Fruit fly (Drosophila melanogaster) whole organism, embryonic: ENCODE results near the gene CG42749.
A peak's percentile ranks its signal among the peaks of the same experiment; 100 is the strongest.

Source experiments
- Adf1 ChIP-seq: fragments of 200-800 bp; sonication (Bioruptor generic); IDR thresholded peaks from 2 replicates; pipeline ENCODE4 v1.3.6; 2022; ENCODE audit warnings: missing biosample characterization, missing genetic modification characterization
- B-H2 ChIP-seq: fragments of 200-800 bp; sonication (Bioruptor generic); optimal IDR thresholded peaks from 2 replicates; lab custom pipeline; 2018; ENCODE audit warnings: missing biosample characterization, mild to moderate bottlenecking, missing genetic modification characterization
- Bdp1 ChIP-seq: fragments of 200-800 bp; sonication (Bioruptor generic); optimal IDR thresholded peaks from 3 replicates; lab custom pipeline; 2016; ENCODE audit warnings: missing biosample characterization, missing genetic modification characterization
- C15 ChIP-seq: fragments of 200-800 bp; sonication (Bioruptor generic); IDR thresholded peaks from 3 replicates; pipeline ENCODE4 v1.3.6; 2022; ENCODE audit warnings: missing biosample characterization, missing genetic modification characterization
- CG10431 ChIP-seq: fragments of 200-800 bp; sonication (Bioruptor generic); optimal IDR thresholded peaks from 3 replicates; lab custom pipeline; 2018; ENCODE audit warnings: missing biosample characterization, mild to moderate bottlenecking, missing genetic modification characterization
- CG11504 ChIP-seq: fragments of 200-800 bp; sonication (Bioruptor generic); optimal IDR thresholded peaks from 3 replicates; lab custom pipeline; 2019; ENCODE audit warnings: missing biosample characterization, mild to moderate bottlenecking, missing genetic modification characterization, moderate library complexity
- CG12299 ChIP-seq: fragments of 200-800 bp; sonication (Bioruptor generic); optimal IDR thresholded peaks from 2 replicates; lab custom pipeline; 2018; ENCODE audit warnings: missing biosample characterization, mild to moderate bottlenecking, missing genetic modification characterization
- CG13424 ChIP-seq: fragments of 200-800 bp; sonication (Bioruptor generic); optimal IDR thresholded peaks from 2 replicates; lab custom pipeline; 2019; ENCODE audit warnings: missing biosample characterization, mild to moderate bottlenecking, missing genetic modification characterization, moderate library complexity
- CG13624 ChIP-seq: fragments of 200-800 bp; sonication (Bioruptor generic); optimal IDR thresholded peaks from 2 replicates; lab custom pipeline; 2016; ENCODE audit warnings: missing biosample characterization, missing genetic modification characterization
- CG13775 ChIP-seq: fragments of 200-800 bp; sonication (Bioruptor generic); optimal IDR thresholded peaks from 3 replicates; lab custom pipeline; 2017; ENCODE audit warnings: missing biosample characterization, mild to moderate bottlenecking, missing genetic modification characterization
- CG17612 ChIP-seq: fragments of 200-800 bp; sonication (Bioruptor generic); IDR thresholded peaks from 2 replicates; pipeline ENCODE4 v1.3.6; 2022; ENCODE audit warnings: missing biosample characterization, missing genetic modification characterization
- CG17802 ChIP-seq: fragments of 200-800 bp; sonication (Bioruptor generic); optimal IDR thresholded peaks from 2 replicates; lab custom pipeline; 2018; ENCODE audit warnings: missing biosample characterization, mild to moderate bottlenecking, missing genetic modification characterization, moderate library complexity
- CG2120 ChIP-seq: fragments of 200-800 bp; sonication (Bioruptor generic); optimal IDR thresholded peaks from 3 replicates; lab custom pipeline; 2016; ENCODE audit warnings: missing biosample characterization, missing genetic modification characterization
- CG33557 ChIP-seq: fragments of 200-800 bp; sonication (Bioruptor generic); optimal IDR thresholded peaks from 2 replicates; lab custom pipeline; 2019; ENCODE audit warnings: missing biosample characterization, mild to moderate bottlenecking, missing genetic modification characterization, moderate library complexity
- CG7786 ChIP-seq: fragments of 200-800 bp; sonication (Bioruptor generic); optimal IDR thresholded peaks from 2 replicates; lab custom pipeline; 2016; ENCODE audit warnings: missing biosample characterization, missing genetic modification characterization
- CG9727 ChIP-seq: fragments of 200-800 bp; sonication (Bioruptor generic); optimal IDR thresholded peaks from 3 replicates; lab custom pipeline; 2017; ENCODE audit warnings: missing biosample characterization, mild to moderate bottlenecking, missing genetic modification characterization
- CTCF ChIP-seq: fragments of 200-800 bp; sonication (Bioruptor generic); optimal IDR thresholded peaks from 2 replicates; lab custom pipeline; 2017; ENCODE audit warnings: missing biosample characterization, mild to moderate bottlenecking, missing genetic modification characterization, moderate library complexity
- CrebB ChIP-seq: fragments of 200-800 bp; sonication (Bioruptor generic); optimal IDR thresholded peaks from 3 replicates; lab custom pipeline; 2018; ENCODE audit warnings: missing biosample characterization, mild to moderate bottlenecking, missing genetic modification characterization
- Dref ChIP-seq: fragments of 200-800 bp; sonication (Bioruptor generic); IDR thresholded peaks from 2 replicates; pipeline ENCODE4 v1.3.6; 2022; ENCODE audit warnings: missing biosample characterization, missing genetic modification characterization
- Fer1 ChIP-seq: fragments of 200-800 bp; sonication (Bioruptor generic); optimal IDR thresholded peaks from 2 replicates; lab custom pipeline; 2017; ENCODE audit warnings: missing biosample characterization, mild to moderate bottlenecking, missing genetic modification characterization
- Fer3 ChIP-seq: fragments of 200-800 bp; sonication (Bioruptor generic); optimal IDR thresholded peaks from 2 replicates; lab custom pipeline; 2018; ENCODE audit warnings: missing biosample characterization, mild to moderate bottlenecking, missing genetic modification characterization, moderate library complexity
- H15 ChIP-seq: fragments of 200-800 bp; sonication (Bioruptor generic); IDR thresholded peaks from 3 replicates; pipeline ENCODE4 v1.3.6; 2022; ENCODE audit warnings: missing biosample characterization, missing genetic modification characterization
- MESR4 ChIP-seq: fragments of 200-800 bp; sonication (Bioruptor generic); optimal IDR thresholded peaks from 2 replicates; lab custom pipeline; 2018; ENCODE audit warnings: missing biosample characterization, mild to moderate bottlenecking, missing genetic modification characterization, moderate library complexity
- Mes4 ChIP-seq: fragments of 200-800 bp; sonication (Bioruptor generic); optimal IDR thresholded peaks from 2 replicates; lab custom pipeline; 2016; ENCODE audit warnings: missing biosample characterization, missing genetic modification characterization
- NFAT ChIP-seq: fragments of 200-800 bp; sonication (Bioruptor generic); IDR thresholded peaks from 2 replicates; pipeline ENCODE4 v1.3.6; 2022; ENCODE audit warnings: missing biosample characterization, missing genetic modification characterization
- Opbp ChIP-seq: fragments of 200-800 bp; sonication (Bioruptor generic); IDR thresholded peaks from 3 replicates; pipeline ENCODE4 v1.3.6; 2022; ENCODE audit warnings: missing biosample characterization, missing genetic modification characterization; ENCODE audit not compliant: partially characterized antibody
- Side ChIP-seq: fragments of 200-800 bp; sonication (Bioruptor generic); optimal IDR thresholded peaks from 2 replicates; lab custom pipeline; 2016; ENCODE audit warnings: missing biosample characterization, missing genetic modification characterization
- TFAM ChIP-seq: fragments of 200-800 bp; sonication (Bioruptor generic); optimal IDR thresholded peaks from 2 replicates; lab custom pipeline; 2017; ENCODE audit warnings: missing biosample characterization, missing genetic modification characterization, inconsistent platforms
- Taf1 ChIP-seq: fragments of 200-800 bp; sonication (Bioruptor generic); IDR thresholded peaks from 2 replicates; pipeline ENCODE4 v1.3.6; 2022; ENCODE audit warnings: missing biosample characterization, missing genetic modification characterization
- Xrp1 ChIP-seq: fragments of 200-800 bp; sonication (Bioruptor generic); IDR thresholded peaks from 2 replicates; pipeline ENCODE4 v1.3.6; 2022; ENCODE audit warnings: missing biosample characterization, missing genetic modification characterization
- YL-1 ChIP-seq: fragments of 200-800 bp; sonication (Bioruptor generic); optimal IDR thresholded peaks from 3 replicates; lab custom pipeline; 2017; ENCODE audit warnings: missing biosample characterization, mild to moderate bottlenecking, missing genetic modification characterization
- ase ChIP-seq: fragments of 200-800 bp; sonication (Bioruptor generic); IDR thresholded peaks from 3 replicates; pipeline ENCODE4 v1.3.6; 2022; ENCODE audit warnings: missing biosample characterization, missing genetic modification characterization
- cg ChIP-seq: fragments of 200-800 bp; sonication (Bioruptor generic); optimal IDR thresholded peaks from 3 replicates; lab custom pipeline; 2019; ENCODE audit warnings: missing biosample characterization, mild to moderate bottlenecking, missing genetic modification characterization, moderate library complexity
- chinmo ChIP-seq: fragments of 200-800 bp; sonication (Bioruptor generic); IDR thresholded peaks from 4 replicates; pipeline ENCODE4 v1.3.6; 2022; ENCODE audit warnings: missing biosample characterization, missing genetic modification characterization; ENCODE audit not compliant: partially characterized antibody
- da ChIP-seq: fragments of 200-800 bp; sonication (Bioruptor generic); optimal IDR thresholded peaks from 2 replicates; lab custom pipeline; 2016; ENCODE audit warnings: missing biosample characterization, missing genetic modification characterization
- fd96Cb ChIP-seq: fragments of 200-800 bp; sonication (Bioruptor generic); optimal IDR thresholded peaks from 2 replicates; lab custom pipeline; 2018; ENCODE audit warnings: missing biosample characterization, mild to moderate bottlenecking, missing genetic modification characterization, moderate library complexity
- gce ChIP-seq: fragments of 200-800 bp; sonication (Bioruptor generic); IDR thresholded peaks from 3 replicates; pipeline ENCODE4 v1.3.6; 2022; ENCODE audit warnings: missing biosample characterization, missing genetic modification characterization
- gem ChIP-seq: fragments of 200-800 bp; sonication (Bioruptor generic); optimal IDR thresholded peaks from 2 replicates; lab custom pipeline; 2019; ENCODE audit warnings: missing biosample characterization, mild to moderate bottlenecking, missing genetic modification characterization, moderate library complexity
- gro ChIP-seq: fragments of 200-800 bp; sonication (Bioruptor generic); optimal IDR thresholded peaks from 2 replicates; lab custom pipeline; 2016; ENCODE audit warnings: missing biosample characterization, missing genetic modification characterization
- hb ChIP-seq: fragments of 200-800 bp; sonication (Bioruptor generic); IDR thresholded peaks from 3 replicates; pipeline ENCODE4 v1.3.6; 2022; ENCODE audit warnings: missing biosample characterization, missing genetic modification characterization; ENCODE audit not compliant: partially characterized antibody
- hth ChIP-seq: fragments of >200 bp; optimal IDR thresholded peaks from 2 replicates; lab custom pipeline; 2017; ENCODE audit warnings: inconsistent platforms
- ken ChIP-seq: fragments of 200-800 bp; sonication (Bioruptor generic); IDR thresholded peaks from 3 replicates; pipeline ENCODE4 v1.3.6; 2022; ENCODE audit warnings: missing biosample characterization, missing genetic modification characterization
- lbe ChIP-seq: fragments of 200-800 bp; sonication (Bioruptor generic); optimal IDR thresholded peaks from 2 replicates; lab custom pipeline; 2016; ENCODE audit warnings: missing biosample characterization, mild to moderate bottlenecking, missing genetic modification characterization
- lilli ChIP-seq: fragments of 200-800 bp; sonication (Bioruptor generic); optimal IDR thresholded peaks from 3 replicates; lab custom pipeline; 2016; ENCODE audit warnings: missing biosample characterization, missing genetic modification characterization
- p53 ChIP-seq: fragments of 200-800 bp; sonication (Bioruptor generic); optimal IDR thresholded peaks from 2 replicates; lab custom pipeline; 2016; ENCODE audit warnings: missing biosample characterization, missing genetic modification characterization
- psq ChIP-seq: fragments of 200-800 bp; sonication (Bioruptor generic); optimal IDR thresholded peaks from 2 replicates; lab custom pipeline; 2017; ENCODE audit warnings: missing biosample characterization, missing genetic modification characterization
- rib ChIP-seq: fragments of 200-800 bp; sonication (Bioruptor generic); IDR thresholded peaks from 2 replicates; pipeline ENCODE4 v1.3.6; 2022; ENCODE audit warnings: missing biosample characterization, missing genetic modification characterization
- sd ChIP-seq: fragments of 200-800 bp; sonication (Bioruptor generic); optimal IDR thresholded peaks from 3 replicates; lab custom pipeline; 2018; ENCODE audit warnings: missing biosample characterization, mild to moderate bottlenecking, missing genetic modification characterization, moderate library complexity
- sim ChIP-seq: fragments of 200-800 bp; sonication (Bioruptor generic); IDR thresholded peaks from 2 replicates; pipeline ENCODE4 v1.3.6; 2022; ENCODE audit warnings: missing biosample characterization, missing genetic modification characterization
- so ChIP-seq: fragments of 200-800 bp; sonication (Bioruptor generic); IDR thresholded peaks from 3 replicates; pipeline ENCODE4 v1.3.6; 2022; ENCODE audit warnings: missing biosample characterization, missing genetic modification characterization
- sob ChIP-seq: fragments of 200-800 bp; sonication (Bioruptor generic); IDR thresholded peaks from 2 replicates; pipeline ENCODE4 v1.3.6; 2022; ENCODE audit warnings: missing biosample characterization, missing genetic modification characterization
- vvl ChIP-seq: fragments of 200-800 bp; sonication (Bioruptor generic); IDR thresholded peaks from 2 replicates; pipeline ENCODE4 v1.3.6; 2022; ENCODE audit warnings: missing biosample characterization, missing genetic modification characterization

The CG42749 gene

DNA sequence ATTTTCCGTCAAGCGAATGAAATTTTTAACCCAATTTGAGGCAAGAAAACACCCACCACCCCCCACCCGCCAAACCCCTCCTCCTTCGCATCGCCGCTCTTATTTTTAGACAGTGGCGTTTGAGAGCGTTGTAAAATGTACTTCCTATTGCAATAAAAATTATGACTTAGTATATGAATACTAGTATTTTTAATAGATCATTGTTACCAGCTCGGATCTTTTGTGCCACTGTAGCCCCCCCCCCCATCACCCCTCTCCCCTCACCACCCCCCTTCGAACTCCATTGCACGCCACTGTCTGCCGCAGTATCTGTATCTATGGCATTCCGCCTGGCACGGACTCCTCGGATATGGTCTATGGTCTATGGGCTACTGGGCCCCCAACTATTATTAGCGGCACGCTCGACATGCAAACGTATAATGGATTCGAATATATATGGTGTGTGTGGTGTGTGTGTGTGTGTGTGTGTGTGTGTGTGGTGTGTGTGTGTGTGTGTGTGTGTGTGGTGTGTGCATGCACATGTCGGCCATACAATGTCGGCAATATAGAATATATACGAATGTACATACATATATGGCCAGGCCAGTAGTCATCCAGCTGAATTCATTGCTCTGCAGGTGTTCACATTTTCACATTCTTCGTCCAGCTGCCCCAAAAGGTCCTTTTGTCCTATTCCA is 54.2 kb downstream of the CG42749 start (continued):
- TF ChIP-seq cg (GFP tag; lab: Kevin White, UChicago) (peak; percentile 11), ken (0 out of 3 replicates have a peak, but pooled peaks have one; percentile 29), CTCF (GFP tag; lab: Kevin White, UChicago) (no peak), CG12299 (no peak), Xrp1 (GFP tag; lab: Robert Waterston, UW) (no peak), sob (GFP tag; lab: Robert Waterston, UW) (no peak), NFAT (GFP tag; lab: Robert Waterston, UW) (no peak), CG2120 (GFP tag; lab: Kevin White, UChicago) (no peak), Adf1 (GFP tag; lab: Robert Waterston, UW) (no peak), CG9727 (no peak), rib (GFP tag; lab: Robert Waterston, UW) (no peak), B-H2 (no peak), gce (no peak), vvl (GFP tag; lab: Robert Waterston, UW) (0 out of 2 replicates have a peak, but pooled peaks have one; percentile 50), Dref (GFP tag; lab: Robert Waterston, UW) (no peak), Taf1 (GFP tag; lab: Robert Waterston, UW) (no peak), CrebB (tag; lab: Kevin White, UChicago) (no peak), p53 (GFP tag; lab: Kevin White, UChicago) (no peak), sim (GFP tag; lab: Robert Waterston, UW) (no peak), Side (GFP tag; lab: Kevin White, UChicago) (no peak), da (GFP tag; lab: Kevin White, UChicago) (no peak), Mes4 (GFP tag; lab: Kevin White, UChicago) (no peak), CG13775 (no peak), gem (tag; lab: Kevin White, UChicago) (peak; percentile 47), H15 (peak; percentile 42; the same call in 1 of the 3 replicates), YL-1 (GFP tag; lab: Kevin White, UChicago) (no peak), MESR4 (no peak), so (GFP tag; lab: Robert Waterston, UW) (no peak; the same call in 2 of the 3 replicates), CG13624 (no peak), CG13424 (tag; lab: Kevin White, UChicago) (peak; percentile 18), hth (lab: Kevin White, UChicago) (no peak), Bdp1 (no peak), CG7786 (no peak), lbe (GFP tag; lab: Kevin White, UChicago) (no peak), gro (GFP tag; lab: Kevin White, UChicago) (no peak), psq (no peak), chinmo (GFP tag; lab: Robert Waterston, UW) (no peak), Fer3 (tag; lab: Kevin White, UChicago) (no peak), Fer1 (GFP tag; lab: Kevin White, UChicago) (no peak), fd96Cb (tag; lab: Kevin White, UChicago) (peak; percentile 41), CG33557 (GFP tag; lab: Kevin White, UChicago) (no peak), sd (no peak), CG17612 (GFP tag; lab: Robert Waterston, UW) (no peak), hb (GFP tag; lab: Robert Waterston, UW) (no peak), CG11504 (tag; lab: Kevin White, UChicago) (peak; percentile 7), lilli (no peak), Opbp (GFP tag; lab: Robert Waterston, UW) (no peak), CG10431 (GFP tag; lab: Kevin White, UChicago) (no peak), C15 (GFP tag; lab: Robert Waterston, UW) (no peak), ase (GFP tag; lab: Robert Waterston, UW) (peak; percentile 53; the same call in 1 of the 3 replicates), CG17802 (tag; lab: Kevin White, UChicago) (no peak), TFAM (GFP tag; lab: Kevin White, UChicago) (no peak)
